Fruit fly (Drosophila melanogaster) whole organism, embryonic: Measurements from ENCODE around the gene CG42553.
A peak's percentile ranks its signal among the peaks of the same experiment; 100 is the strongest.

Experiments
- CG10147 ChIP-seq: fragments of 200-800 bp; sonication (Bioruptor generic); optimal IDR thresholded peaks from 2 replicates; lab custom pipeline; 2019; ENCODE audit warnings: missing biosample characterization, mild to moderate bottlenecking, missing genetic modification characterization, moderate library complexity
- CG10366 ChIP-seq: fragments of 200-800 bp; sonication (Bioruptor generic); IDR thresholded peaks from 2 replicates; pipeline ENCODE4 v1.3.6; 2022; ENCODE audit warnings: missing biosample characterization, missing genetic modification characterization
- CG10654 ChIP-seq: fragments of 200-800 bp; sonication (Bioruptor generic); optimal IDR thresholded peaks from 2 replicates; lab custom pipeline; 2016; ENCODE audit warnings: missing biosample characterization, missing genetic modification characterization
- CG11504 ChIP-seq: fragments of 200-800 bp; sonication (Bioruptor generic); optimal IDR thresholded peaks from 3 replicates; lab custom pipeline; 2019; ENCODE audit warnings: missing biosample characterization, mild to moderate bottlenecking, missing genetic modification characterization, moderate library complexity
- CG13894 ChIP-seq: fragments of 200-800 bp; sonication (Bioruptor generic); optimal IDR thresholded peaks from 3 replicates; lab custom pipeline; 2018; ENCODE audit warnings: missing biosample characterization, mild to moderate bottlenecking, missing genetic modification characterization, moderate library complexity
- CG1603 ChIP-seq: fragments of 200-800 bp; sonication (Bioruptor generic); optimal IDR thresholded peaks from 2 replicates; lab custom pipeline; 2019; ENCODE audit warnings: missing biosample characterization, mild to moderate bottlenecking, missing genetic modification characterization, moderate library complexity
- CG16779 ChIP-seq: fragments of 200-800 bp; sonication (Bioruptor generic); IDR thresholded peaks from 2 replicates; pipeline ENCODE4 v1.3.6; 2022; ENCODE audit warnings: missing biosample characterization, missing genetic modification characterization
- CG17912 ChIP-seq: fragments of 200-800 bp; sonication (Bioruptor generic); optimal IDR thresholded peaks from 2 replicates; lab custom pipeline; 2018; ENCODE audit warnings: missing biosample characterization, mild to moderate bottlenecking, missing genetic modification characterization
- CG18476 ChIP-seq: fragments of 200-800 bp; sonication (Bioruptor generic); optimal IDR thresholded peaks from 2 replicates; lab custom pipeline; 2016; ENCODE audit warnings: missing biosample characterization, mild to moderate bottlenecking, missing genetic modification characterization
- CG18764 ChIP-seq: fragments of 200-800 bp; sonication (Bioruptor generic); optimal IDR thresholded peaks from 3 replicates; lab custom pipeline; 2016; ENCODE audit warnings: missing biosample characterization, missing genetic modification characterization
- CG2889 ChIP-seq: fragments of 200-800 bp; sonication (Bioruptor generic); IDR thresholded peaks from 3 replicates; pipeline ENCODE4 v1.3.6; 2022; ENCODE audit warnings: missing biosample characterization, missing genetic modification characterization
- CG33213 ChIP-seq: fragments of 200-800 bp; sonication (Bioruptor generic); optimal IDR thresholded peaks from 3 replicates; lab custom pipeline; 2016; ENCODE audit warnings: missing biosample characterization, missing genetic modification characterization
- CG34422 ChIP-seq: fragments of 200-800 bp; sonication (Bioruptor generic); IDR thresholded peaks from 3 replicates; pipeline ENCODE4 v1.3.6; 2022; ENCODE audit warnings: missing biosample characterization, missing genetic modification characterization
- CG4820 ChIP-seq: fragments of 200-800 bp; sonication (Bioruptor generic); optimal IDR thresholded peaks from 3 replicates; lab custom pipeline; 2016; ENCODE audit warnings: missing biosample characterization, missing genetic modification characterization
- CG6791 ChIP-seq: fragments of 200-800 bp; sonication (Bioruptor generic); IDR thresholded peaks from 3 replicates; pipeline ENCODE4 v1.3.6; 2022; ENCODE audit warnings: missing biosample characterization, missing genetic modification characterization; ENCODE audit not compliant: partially characterized antibody
- CG9437 ChIP-seq: fragments of 200-800 bp; sonication (Bioruptor generic); optimal IDR thresholded peaks from 2 replicates; lab custom pipeline; 2018; ENCODE audit warnings: missing biosample characterization, mild to moderate bottlenecking, missing genetic modification characterization
- CG9817 ChIP-seq: fragments of 200-800 bp; sonication (Bioruptor generic); optimal IDR thresholded peaks from 2 replicates; lab custom pipeline; 2018; ENCODE audit warnings: missing biosample characterization, mild to moderate bottlenecking, missing genetic modification characterization, moderate library complexity
- CG9932 ChIP-seq: fragments of 200-800 bp; sonication (Bioruptor generic); IDR thresholded peaks from 2 replicates; pipeline ENCODE4 v1.3.6; 2022; ENCODE audit warnings: missing biosample characterization, missing genetic modification characterization
- CoRest ChIP-seq: fragments of 200-800 bp; sonication (Bioruptor generic); optimal IDR thresholded peaks from 3 replicates; lab custom pipeline; 2018; ENCODE audit warnings: missing biosample characterization, mild to moderate bottlenecking, missing genetic modification characterization, moderate library complexity
- Dip3 ChIP-seq: fragments of 200-800 bp; sonication (Bioruptor generic); optimal IDR thresholded peaks from 3 replicates; lab custom pipeline; 2016; ENCODE audit warnings: missing biosample characterization, missing genetic modification characterization
- Elba2 ChIP-seq: fragments of 200-800 bp; sonication (Bioruptor generic); optimal IDR thresholded peaks from 3 replicates; lab custom pipeline; 2016; ENCODE audit warnings: missing biosample characterization, missing genetic modification characterization
- H2.0 ChIP-seq: fragments of 200-800 bp; sonication (Bioruptor generic); IDR thresholded peaks from 2 replicates; pipeline ENCODE4 v1.3.6; 2022; ENCODE audit warnings: missing biosample characterization, missing genetic modification characterization
- HHEX ChIP-seq: fragments of 200-800 bp; sonication (Bioruptor generic); optimal IDR thresholded peaks from 3 replicates; lab custom pipeline; 2017; ENCODE audit warnings: missing biosample characterization, mild to moderate bottlenecking, missing genetic modification characterization, missing genetic modification reagents
- Hmr ChIP-seq: fragments of 200-800 bp; sonication (Bioruptor generic); optimal IDR thresholded peaks from 3 replicates; lab custom pipeline; 2017; ENCODE audit warnings: mild to moderate bottlenecking, missing biosample characterization, missing genetic modification reagents, missing genetic modification characterization
- Hr78 ChIP-seq, 2 experiments: fragments of 200-800 bp in 1 of 2; fragments of >200 bp in 1 of 2; sonication (Bioruptor generic) in 1 of 2; optimal IDR thresholded peaks; 2 replicates each; lab custom pipeline; 2017 to 2019; ENCODE audit warnings: missing biosample characterization in 2 of 2, missing genetic modification characterization in 2 of 2, mild to moderate bottlenecking in 1 of 2, moderate library complexity in 1 of 2
- Pdp1 ChIP-seq, 2 experiments: fragments of 200-800 bp; sonication (Bioruptor generic); optimal IDR thresholded peaks; 3 replicates each; lab custom pipeline; 2016; ENCODE audit warnings: missing biosample characterization in 2 of 2, missing genetic modification characterization in 2 of 2, mild to moderate bottlenecking in 1 of 2, moderate library complexity in 1 of 2
- TFAM ChIP-seq: fragments of 200-800 bp; sonication (Bioruptor generic); optimal IDR thresholded peaks from 2 replicates; lab custom pipeline; 2017; ENCODE audit warnings: missing biosample characterization, missing genetic modification characterization, inconsistent platforms
- Usf ChIP-seq: fragments of 200-800 bp; sonication (Bioruptor generic); optimal IDR thresholded peaks from 2 replicates; lab custom pipeline; 2017; ENCODE audit warnings: missing genotype, missing biosample characterization, missing genetic modification characterization
- YL-1 ChIP-seq: fragments of 200-800 bp; sonication (Bioruptor generic); optimal IDR thresholded peaks from 3 replicates; lab custom pipeline; 2017; ENCODE audit warnings: missing biosample characterization, mild to moderate bottlenecking, missing genetic modification characterization
- ase ChIP-seq: fragments of 200-800 bp; sonication (Bioruptor generic); IDR thresholded peaks from 3 replicates; pipeline ENCODE4 v1.3.6; 2022; ENCODE audit warnings: missing biosample characterization, missing genetic modification characterization
- ato ChIP-seq: fragments of 200-800 bp; sonication (Bioruptor generic); IDR thresholded peaks from 2 replicates; pipeline ENCODE4 v1.3.6; 2022; ENCODE audit warnings: missing biosample characterization, missing genetic modification characterization; ENCODE audit not compliant: partially characterized antibody
- bbx ChIP-seq: fragments of 200-800 bp; sonication (Bioruptor generic); IDR thresholded peaks from 2 replicates; pipeline ENCODE4 v1.3.6; 2022; ENCODE audit warnings: missing biosample characterization, missing genetic modification characterization; ENCODE audit not compliant: partially characterized antibody
- bsh ChIP-seq, 2 experiments: fragments of 200-800 bp; sonication (Bioruptor generic); optimal IDR thresholded peaks; 2 replicates each; lab custom pipeline; 2017 to 2018; ENCODE audit warnings: mild to moderate bottlenecking in 2 of 2, missing biosample characterization in 2 of 2, missing genetic modification characterization in 2 of 2, moderate library complexity in 1 of 2
- caup ChIP-seq: fragments of 200-800 bp; sonication (Bioruptor generic); optimal IDR thresholded peaks from 3 replicates; lab custom pipeline; 2017; ENCODE audit warnings: missing biosample characterization, mild to moderate bottlenecking, missing genetic modification characterization, moderate library complexity; ENCODE audit not compliant: severe bottlenecking
- chn ChIP-seq: fragments of 200-800 bp; sonication (Bioruptor generic); optimal IDR thresholded peaks from 2 replicates; lab custom pipeline; 2016; ENCODE audit warnings: missing biosample characterization, missing genetic modification characterization
- crol ChIP-seq: fragments of 200-800 bp; sonication (Bioruptor generic); IDR thresholded peaks from 2 replicates; pipeline ENCODE4 v1.3.6; 2022; ENCODE audit warnings: missing biosample characterization, missing genetic modification characterization
- dan ChIP-seq: fragments of 200-800 bp; sonication (Bioruptor generic); IDR thresholded peaks from 2 replicates; pipeline ENCODE4 v1.3.6; 2022; ENCODE audit warnings: missing biosample characterization, missing genetic modification characterization
- disco-r ChIP-seq: fragments of 200-800 bp; sonication (Bioruptor generic); optimal IDR thresholded peaks from 2 replicates; lab custom pipeline; 2016; ENCODE audit warnings: missing biosample characterization, missing genetic modification characterization
- ems ChIP-seq: fragments of 200-800 bp; sonication (Bioruptor generic); optimal IDR thresholded peaks from 3 replicates; lab custom pipeline; 2016; ENCODE audit warnings: missing biosample characterization, missing genetic modification characterization
- gem ChIP-seq: fragments of 200-800 bp; sonication (Bioruptor generic); optimal IDR thresholded peaks from 2 replicates; lab custom pipeline; 2019; ENCODE audit warnings: missing biosample characterization, mild to moderate bottlenecking, missing genetic modification characterization, moderate library complexity
- ham ChIP-seq: fragments of 200-800 bp; sonication (Bioruptor generic); IDR thresholded peaks from 2 replicates; pipeline ENCODE4 v1.3.6; 2022; ENCODE audit warnings: missing biosample characterization, missing genetic modification characterization
- nerfin-2 ChIP-seq: fragments of 200-800 bp; sonication (Bioruptor generic); IDR thresholded peaks from 2 replicates; pipeline ENCODE4 v1.3.6; 2022; ENCODE audit warnings: missing biosample characterization, missing genetic modification characterization; ENCODE audit not compliant: partially characterized antibody
- org-1 ChIP-seq: fragments of 200-800 bp; sonication (Bioruptor generic); optimal IDR thresholded peaks from 2 replicates; lab custom pipeline; 2017; ENCODE audit warnings: missing biosample characterization, missing genetic modification characterization
- pnt ChIP-seq: fragments of 200-800 bp; sonication (Bioruptor generic); optimal IDR thresholded peaks from 3 replicates; lab custom pipeline; 2016; ENCODE audit warnings: missing biosample characterization, missing genetic modification characterization
- prd ChIP-seq, 3 experiments: fragments of >200 bp in 2 of 3; fragments of 200-800 bp in 1 of 3; sonication (Bioruptor generic) in 1 of 3; optimal IDR thresholded peaks in 2 of 3; IDR thresholded peaks in 1 of 3; 2 replicates in 2 of 3; 3 replicates in 1 of 3; pipeline versions ENCODE4 v1.3.6 to Lab custom; 2017 to 2022; ENCODE audit warnings: missing biosample characterization in 1 of 3, missing genetic modification characterization in 1 of 3
- ranshi ChIP-seq: fragments of 200-800 bp; sonication (Bioruptor generic); IDR thresholded peaks from 2 replicates; pipeline ENCODE4 v1.3.6; 2022; ENCODE audit warnings: missing biosample characterization, missing genetic modification characterization
- sens ChIP-seq: fragments of 200-800 bp; sonication (Bioruptor generic); peaks from one replicate; lab custom pipeline; 2016; ENCODE audit warnings: missing biosample characterization, missing genetic modification characterization

CG42553 gene

DNA sequence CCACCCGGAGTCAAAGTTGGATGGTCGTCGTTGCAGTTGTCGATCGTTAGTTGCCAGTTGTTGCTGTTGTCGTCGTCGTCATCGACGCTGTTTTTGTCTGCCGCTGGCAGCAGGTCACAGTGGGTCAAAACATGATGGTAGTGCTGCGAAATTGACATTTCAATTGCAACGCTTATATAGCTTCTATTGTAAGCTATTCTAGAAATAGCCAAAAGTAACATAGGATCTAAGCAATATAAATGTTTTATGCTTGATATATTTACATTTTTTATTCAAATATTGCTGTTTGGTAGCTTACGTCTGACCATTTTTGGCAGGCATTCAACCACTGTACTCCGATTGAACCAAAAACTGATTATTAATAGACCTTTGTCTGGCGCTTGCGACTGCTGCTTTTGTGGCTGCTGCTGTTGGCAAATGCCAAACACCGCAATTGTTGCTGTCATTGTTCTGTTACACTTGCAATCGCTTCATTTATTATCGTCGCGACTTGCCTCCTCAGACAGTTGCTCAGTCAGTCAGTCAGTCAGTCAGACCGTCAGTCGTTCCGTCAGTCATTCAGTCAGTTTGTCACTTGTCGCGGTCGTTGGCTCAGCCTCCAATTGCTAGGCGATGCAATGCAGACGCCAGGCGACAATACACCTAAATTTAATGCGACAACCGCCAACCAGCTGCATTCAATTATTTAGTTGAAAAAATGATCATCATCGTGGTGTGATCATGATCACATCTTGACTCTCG, 42.5 kb upstream of the CG42553 start (continued):
- peak; percentile 23 for TF ChIP-seq ems
- TF ChIP-seq chn (GFP tag; lab: Kevin White, UChicago) = peak; percentile 58
- TF ChIP-seq bsh (GFP tag; optimal IDR thresholded peaks at IDR 0.05; lab: Kevin White, UChicago) = peak; percentile 49 to 80
- TF ChIP-seq CG11504 = peak; percentile 77
- TF ChIP-seq CG10366 = peak; percentile 35
- TF ChIP-seq crol = no peak
- peak; percentile 74 for TF ChIP-seq CoRest
- TF ChIP-seq CG18764 (GFP tag; lab: Kevin White, UChicago) = no peak
- no peak for TF ChIP-seq CG2889
- peak in 1 of 2 experiments; percentile 66 for TF ChIP-seq Hr78 (GFP tag; optimal IDR thresholded peaks at IDR 0.05; lab: Kevin White, UChicago)
- TF ChIP-seq CG9437 (GFP tag; lab: Kevin White, UChicago) = peak; percentile 47
- peak; percentile 21; the same call in 1 of the 2 replicates for TF ChIP-seq H2.0 (GFP tag; lab: Robert Waterston, UW)
- TF ChIP-seq caup (GFP tag; lab: Kevin White, UChicago) = no peak
- peak; percentile 94 for TF ChIP-seq sens
- peak; percentile 11 for TF ChIP-seq CG10654
- no peak for TF ChIP-seq CG17912 (GFP tag; lab: Kevin White, UChicago)
- TF ChIP-seq CG10147 (GFP tag; lab: Kevin White, UChicago) = no peak
- TF ChIP-seq bbx (GFP tag; lab: Robert Waterston, UW) = peak; percentile 67
- TF ChIP-seq dan (GFP tag; lab: Robert Waterston, UW) = no peak
- peak; percentile 20 for TF ChIP-seq pnt (GFP tag; lab: Kevin White, UChicago)
- peak; percentile 38; the same call in 1 of the 2 replicates for TF ChIP-seq ranshi (GFP tag; lab: Robert Waterston, UW)
- peak; percentile 11 for TF ChIP-seq CG4820
- peak; percentile 73 for TF ChIP-seq CG1603 (tag; lab: Kevin White, UChicago)
- TF ChIP-seq Usf = no peak
- 0 out of 2 replicates have a peak, but pooled peaks have one; percentile 24 for TF ChIP-seq CG9932
- TF ChIP-seq gem (tag; lab: Kevin White, UChicago) = peak; percentile 80
- no peak for TF ChIP-seq YL-1 (GFP tag; lab: Kevin White, UChicago)
- TF ChIP-seq disco-r (GFP tag; lab: Kevin White, UChicago) = peak; percentile 35
- TF ChIP-seq HHEX (GFP tag; lab: Kevin White, UChicago) = peak; percentile 51
- TF ChIP-seq CG18476 (GFP tag; lab: Kevin White, UChicago) = no peak
- TF ChIP-seq Elba2 (GFP tag; lab: Kevin White, UChicago) = no peak
- peak; percentile 73 for TF ChIP-seq nerfin-2
- TF ChIP-seq CG34422 (GFP tag; lab: Robert Waterston, UW) = 0 out of 3 replicates have a peak, but pooled peaks have one; percentile 38
- peak; percentile 23 to 31 for TF ChIP-seq Pdp1 (GFP tag; optimal IDR thresholded peaks at IDR 0.05; lab: Kevin White, UChicago)
- peak; percentile 65; the same call in 2 of the 3 replicates for TF ChIP-seq CG6791 (GFP tag; lab: Robert Waterston, UW)
- TF ChIP-seq CG16779 (GFP tag; lab: Robert Waterston, UW) = no peak
- TF ChIP-seq TFAM (GFP tag; lab: Kevin White, UChicago) = no peak
- TF ChIP-seq Dip3 (GFP tag; lab: Kevin White, UChicago) = no peak
- TF ChIP-seq org-1 (GFP tag; lab: Kevin White, UChicago) = peak; percentile 65
- peak; percentile 12; the same call in 1 of the 3 replicates for TF ChIP-seq ase (GFP tag; lab: Robert Waterston, UW)
- TF ChIP-seq ato (GFP tag; lab: Robert Waterston, UW) = no peak
- TF ChIP-seq ham = no peak
- TF ChIP-seq CG33213 (GFP tag; lab: Kevin White, UChicago) = peak; percentile 5
- TF ChIP-seq prd (optimal IDR thresholded peaks at IDR 0.05; lab: Kevin White, UChicago) = no peak
- peak; percentile 73 for TF ChIP-seq prd (GFP tag; IDR thresholded peaks at IDR 0.05; lab: Robert Waterston, UW)
- peak; percentile 25 for TF ChIP-seq CG9817 (tag; lab: Kevin White, UChicago)
- peak; percentile 8 for TF ChIP-seq Hmr (GFP tag; lab: Kevin White, UChicago)
- TF ChIP-seq CG13894 (tag; lab: Kevin White, UChicago) = no peak
